Fruit fly (Drosophila melanogaster) whole organism, pupa: ENCODE data around the gene raw.

ENCODE experiments used
- CG12605 ChIP-seq: fragments of 200-800 bp; sonication (Bioruptor generic); IDR thresholded peaks from 2 replicates; pipeline ENCODE4 v1.3.6; 2022; ENCODE audit warnings: missing biosample characterization, missing genetic modification characterization
- CG13204 ChIP-seq: fragments of 200-800 bp; sonication (Bioruptor generic); optimal IDR thresholded peaks from 2 replicates; lab custom pipeline; 2018; ENCODE audit warnings: missing biosample characterization, mild to moderate bottlenecking, missing genetic modification characterization, moderate library complexity
- CG14655 ChIP-seq: fragments of 200-800 bp; sonication (Bioruptor generic); optimal IDR thresholded peaks from 3 replicates; lab custom pipeline; 2017; ENCODE audit warnings: mild to moderate bottlenecking, missing biosample characterization, missing genetic modification reagents, missing genetic modification characterization
- CG17806 ChIP-seq: fragments of 200-800 bp; sonication (Bioruptor generic); optimal IDR thresholded peaks from 2 replicates; lab custom pipeline; 2018; ENCODE audit warnings: missing biosample characterization, mild to moderate bottlenecking, missing genetic modification characterization, moderate library complexity
- CG4496 ChIP-seq: fragments of 200-800 bp; sonication (Bioruptor generic); IDR thresholded peaks from 3 replicates; pipeline ENCODE4 v1.3.6; 2022; ENCODE audit warnings: missing biosample characterization, missing genetic modification characterization
- CG8301 ChIP-seq: fragments of 200-800 bp; sonication (Bioruptor generic); optimal IDR thresholded peaks from 2 replicates; lab custom pipeline; 2018; ENCODE audit warnings: missing biosample characterization, mild to moderate bottlenecking, missing genetic modification characterization
- CG9948 ChIP-seq: fragments of 200-800 bp; sonication (Bioruptor generic); optimal IDR thresholded peaks from 2 replicates; lab custom pipeline; 2018; ENCODE audit warnings: missing biosample characterization, mild to moderate bottlenecking, missing genetic modification characterization, moderate library complexity
- D1 ChIP-seq: fragments of 200-800 bp; sonication (Bioruptor generic); optimal IDR thresholded peaks from 2 replicates; lab custom pipeline; 2018; ENCODE audit warnings: missing biosample characterization, mild to moderate bottlenecking, missing genetic modification characterization, moderate library complexity
- Pif1A ChIP-seq: fragments of 200-800 bp; sonication (Bioruptor generic); optimal IDR thresholded peaks from 3 replicates; lab custom pipeline; 2016; ENCODE audit warnings: missing biosample characterization, missing genetic modification characterization
- Pif1B ChIP-seq: fragments of 200-800 bp; sonication (Bioruptor generic); optimal IDR thresholded peaks from 3 replicates; lab custom pipeline; 2016; ENCODE audit warnings: missing biosample characterization, missing genetic modification characterization
- fd96Ca ChIP-seq: fragments of 200-800 bp; sonication (Bioruptor generic); IDR thresholded peaks from 3 replicates; pipeline ENCODE4 v1.3.6; 2022; ENCODE audit warnings: missing biosample characterization, missing genetic modification characterization
- gl ChIP-seq: fragments of 200-800 bp; sonication (Bioruptor generic); optimal IDR thresholded peaks from 2 replicates; lab custom pipeline; 2018; ENCODE audit warnings: missing biosample characterization, mild to moderate bottlenecking, missing genetic modification characterization
- rn ChIP-seq: fragments of 200-800 bp; sonication (Bioruptor generic); IDR thresholded peaks from 2 replicates; pipeline ENCODE4 v1.3.6; 2022; ENCODE audit warnings: missing biosample characterization, missing genetic modification characterization

dm6 chr2L:8736383-8736782, 4.1 kb downstream of the raw start:
- TF ChIP-seq gl (tag; lab: Kevin White, UChicago) = no peak
- TF ChIP-seq CG8301 (tag; lab: Kevin White, UChicago) = no peak
- no peak for TF ChIP-seq Pif1A (GFP tag; lab: Kevin White, UChicago)
- no peak for TF ChIP-seq Pif1B (GFP tag; lab: Kevin White, UChicago)
- no peak for TF ChIP-seq D1 (tag; lab: Kevin White, UChicago)
- TF ChIP-seq CG12605 (GFP tag; lab: Robert Waterston, UW) = no peak
- no peak for TF ChIP-seq CG13204 (GFP tag; lab: Kevin White, UChicago)
- TF ChIP-seq CG14655 (GFP tag; lab: Kevin White, UChicago) = no peak
- TF ChIP-seq CG4496 (GFP tag; lab: Robert Waterston, UW) = no peak
- no peak for TF ChIP-seq CG17806 (tag; lab: Kevin White, UChicago)
- no peak for TF ChIP-seq rn
- TF ChIP-seq fd96Ca (GFP tag; lab: Robert Waterston, UW) = no peak
- TF ChIP-seq CG9948 (tag; lab: Kevin White, UChicago) = no peak
